Worm (Caenorhabditis elegans) whole organism, young adult: ENCODE results near the gene ZK792.7.

ENCODE experiments used
- F37B4.10 ChIP-seq: fragments of 200-800 bp; sonication (Bioruptor generic); IDR thresholded peaks from 2 replicates; pipeline ENCODE4 v1.3.6; 2022; ENCODE audit warnings: missing genetic modification characterization, missing compliant biosample characterization
- F57C9.4 ChIP-seq: sonication (generic microtip); optimal IDR thresholded peaks from 2 replicates; lab custom pipeline; 2017; ENCODE audit warnings: mild to moderate bottlenecking, missing genetic modification characterization, missing compliant biosample characterization
- him-1 ChIP-seq: sonication (generic microtip); optimal IDR thresholded peaks from 2 replicates; lab custom pipeline; 2016; ENCODE audit warnings: missing genotype, missing genetic modification reagents, missing genetic modification characterization, missing compliant biosample characterization
- madf-6 ChIP-seq: fragments of 200-800 bp; sonication (Bioruptor generic); IDR thresholded peaks from 2 replicates; pipeline ENCODE4 v1.3.6; 2022; ENCODE audit warnings: missing genetic modification reagents, missing genetic modification characterization, missing compliant biosample characterization
- ztf-6 ChIP-seq: fragments of 200-800 bp; sonication (Bioruptor generic); IDR thresholded peaks from 2 replicates; pipeline ENCODE4 v1.3.6; 2022; ENCODE audit warnings: missing genetic modification reagents, missing genetic modification characterization, missing compliant biosample characterization

DNA sequence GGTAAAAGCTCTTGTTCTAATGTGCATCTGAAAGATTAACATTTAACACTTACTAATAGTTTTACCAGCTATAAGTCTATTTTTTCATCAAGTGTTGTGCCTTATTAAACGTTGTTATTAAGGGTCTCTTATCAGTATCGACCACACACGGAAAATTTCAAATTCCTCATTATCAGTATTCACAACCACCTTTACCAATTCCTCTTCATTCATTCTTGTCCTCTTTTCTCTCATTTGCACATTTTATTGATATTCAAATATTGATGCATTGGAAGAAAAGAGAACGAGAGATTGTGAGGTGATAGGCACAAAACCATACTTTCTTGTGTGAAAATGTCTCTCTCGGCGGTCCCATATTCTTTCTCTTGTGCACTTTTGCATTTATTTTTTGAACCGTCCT lies 27.6 kb downstream of the ZK792.7 start:
- TF ChIP-seq him-1 (tag; lab: Kevin White, UChicago) = no peak
- no peak for TF ChIP-seq F37B4.10 (GFP tag; lab: Robert Waterston, UW)
- TF ChIP-seq ztf-6 = no peak
- no peak for TF ChIP-seq madf-6 (GFP tag; lab: Robert Waterston, UW)
- no peak for TF ChIP-seq F57C9.4 (tag; lab: Kevin White, UChicago)
